Fruit fly (Drosophila melanogaster) whole organism, embryonic: ENCODE data around the gene Nep2.

Experiments used
- CG10209 ChIP-seq: fragments of 200-800 bp; sonication (Bioruptor generic); optimal IDR thresholded peaks from 3 replicates; lab custom pipeline; 2017; ENCODE audit warnings: missing biosample characterization, mild to moderate bottlenecking, missing genetic modification characterization, missing genetic modification reagents
- CG10959 ChIP-seq: fragments of 200-800 bp; sonication (Bioruptor generic); IDR thresholded peaks from 2 replicates; pipeline ENCODE4 v1.3.6; 2022; ENCODE audit warnings: missing biosample characterization, missing genetic modification characterization
- CG11456 ChIP-seq: fragments of 200-800 bp; sonication (Bioruptor generic); IDR thresholded peaks from 3 replicates; pipeline ENCODE4 v1.3.6; 2022; ENCODE audit warnings: missing biosample characterization, missing genetic modification characterization
- CG11560 ChIP-seq: fragments of 200-800 bp; sonication (Bioruptor generic); IDR thresholded peaks from 3 replicates; pipeline ENCODE4 v1.3.6; 2022; ENCODE audit warnings: missing biosample characterization, missing genetic modification characterization
- CG13296 ChIP-seq: fragments of 200-800 bp; sonication (Bioruptor generic); optimal IDR thresholded peaks from 3 replicates; lab custom pipeline; 2018; ENCODE audit warnings: missing biosample characterization, mild to moderate bottlenecking, missing genetic modification characterization
- CG13624 ChIP-seq: fragments of 200-800 bp; sonication (Bioruptor generic); optimal IDR thresholded peaks from 2 replicates; lab custom pipeline; 2016; ENCODE audit warnings: missing biosample characterization, missing genetic modification characterization
- CG14860 ChIP-seq: fragments of 200-800 bp; sonication (Bioruptor generic); IDR thresholded peaks from 3 replicates; pipeline ENCODE4 v1.3.6; 2022; ENCODE audit warnings: missing biosample characterization, missing genetic modification characterization; ENCODE audit not compliant: partially characterized antibody
- CG1792 ChIP-seq: fragments of 200-800 bp; sonication (Bioruptor generic); optimal IDR thresholded peaks from 2 replicates; lab custom pipeline; 2016; ENCODE audit warnings: missing biosample characterization, missing genetic modification characterization
- CG18476 ChIP-seq: fragments of 200-800 bp; sonication (Bioruptor generic); optimal IDR thresholded peaks from 2 replicates; lab custom pipeline; 2016; ENCODE audit warnings: missing biosample characterization, mild to moderate bottlenecking, missing genetic modification characterization
- CG18619 ChIP-seq: fragments of 200-800 bp; sonication (Bioruptor generic); optimal IDR thresholded peaks from 3 replicates; lab custom pipeline; 2017; ENCODE audit warnings: missing biosample characterization, mild to moderate bottlenecking, missing genetic modification characterization
- CG18764 ChIP-seq: fragments of 200-800 bp; sonication (Bioruptor generic); optimal IDR thresholded peaks from 3 replicates; lab custom pipeline; 2016; ENCODE audit warnings: missing biosample characterization, missing genetic modification characterization
- CG30020 ChIP-seq: fragments of 200-800 bp; optimal IDR thresholded peaks from 2 replicates; lab custom pipeline; 2019; ENCODE audit warnings: missing biosample characterization, mild to moderate bottlenecking, missing genetic modification characterization, moderate library complexity
- CG33557 ChIP-seq: fragments of 200-800 bp; sonication (Bioruptor generic); optimal IDR thresholded peaks from 2 replicates; lab custom pipeline; 2019; ENCODE audit warnings: missing biosample characterization, mild to moderate bottlenecking, missing genetic modification characterization, moderate library complexity
- CG34376 ChIP-seq: fragments of 200-800 bp; sonication (Bioruptor generic); optimal IDR thresholded peaks from 2 replicates; lab custom pipeline; 2018; ENCODE audit warnings: missing biosample characterization, mild to moderate bottlenecking, missing genetic modification characterization
- CG3838 ChIP-seq: fragments of 200-800 bp; sonication (Bioruptor generic); optimal IDR thresholded peaks from 3 replicates; lab custom pipeline; 2016; ENCODE audit warnings: missing biosample characterization, missing genetic modification characterization
- CG4282 ChIP-seq: fragments of 200-800 bp; sonication (Bioruptor generic); optimal IDR thresholded peaks from 2 replicates; lab custom pipeline; 2016; ENCODE audit warnings: missing biosample characterization, missing genetic modification characterization
- CG4617 ChIP-seq: fragments of 200-800 bp; sonication (Bioruptor generic); optimal IDR thresholded peaks from 3 replicates; lab custom pipeline; 2016; ENCODE audit warnings: missing biosample characterization, missing genetic modification characterization, borderline replicate concordance
- CG4820 ChIP-seq: fragments of 200-800 bp; sonication (Bioruptor generic); optimal IDR thresholded peaks from 3 replicates; lab custom pipeline; 2016; ENCODE audit warnings: missing biosample characterization, missing genetic modification characterization
- CG6689 ChIP-seq: fragments of 200-800 bp; sonication (Bioruptor generic); IDR thresholded peaks from 2 replicates; pipeline ENCODE4 v1.3.6; 2022; ENCODE audit warnings: missing biosample characterization, missing genetic modification characterization
- CG6854 ChIP-seq: fragments of 200-800 bp; sonication (Bioruptor generic); optimal IDR thresholded peaks from 3 replicates; lab custom pipeline; 2017; ENCODE audit warnings: missing biosample characterization, mild to moderate bottlenecking, missing genetic modification characterization
- CG8388 ChIP-seq: fragments of 200-800 bp; sonication (Bioruptor generic); optimal IDR thresholded peaks from 2 replicates; lab custom pipeline; 2019; ENCODE audit warnings: missing biosample characterization, mild to moderate bottlenecking, missing genetic modification characterization, moderate library complexity
- CG9609 ChIP-seq: fragments of 200-800 bp; sonication (Bioruptor generic); optimal IDR thresholded peaks from 3 replicates; lab custom pipeline; 2016; ENCODE audit warnings: missing biosample characterization, missing genetic modification characterization
- Dll ChIP-seq: fragments of 200-800 bp; sonication (Bioruptor generic); IDR thresholded peaks from 4 replicates; pipeline ENCODE4 v1.3.6; 2022; ENCODE audit warnings: missing biosample characterization, missing genetic modification characterization; ENCODE audit not compliant: partially characterized antibody
- Fer1 ChIP-seq: fragments of 200-800 bp; sonication (Bioruptor generic); optimal IDR thresholded peaks from 2 replicates; lab custom pipeline; 2017; ENCODE audit warnings: missing biosample characterization, mild to moderate bottlenecking, missing genetic modification characterization
- GATAe ChIP-seq: fragments of 200-800 bp; sonication (Bioruptor generic); conservative IDR thresholded peaks from 2 replicates; pipeline ENCODE4 v1.3.6; 2022; ENCODE audit warnings: missing biosample characterization, missing genetic modification characterization
- Gsc ChIP-seq: fragments of 200-800 bp; sonication (Bioruptor generic); IDR thresholded peaks from 2 replicates; pipeline ENCODE4 v1.3.6; 2022; ENCODE audit warnings: missing biosample characterization, missing genetic modification characterization
- H2.0 ChIP-seq: fragments of 200-800 bp; sonication (Bioruptor generic); IDR thresholded peaks from 2 replicates; pipeline ENCODE4 v1.3.6; 2022; ENCODE audit warnings: missing biosample characterization, missing genetic modification characterization
- HHEX ChIP-seq: fragments of 200-800 bp; sonication (Bioruptor generic); optimal IDR thresholded peaks from 3 replicates; lab custom pipeline; 2017; ENCODE audit warnings: missing biosample characterization, mild to moderate bottlenecking, missing genetic modification characterization, missing genetic modification reagents
- HLHmδ ChIP-seq: fragments of 200-800 bp; sonication (Bioruptor generic); optimal IDR thresholded peaks from 2 replicates; lab custom pipeline; 2018; ENCODE audit warnings: missing biosample characterization, mild to moderate bottlenecking, missing genetic modification characterization, moderate library complexity
- Med ChIP-seq: fragments of 200-800 bp; sonication (Bioruptor generic); peaks from one replicate; lab custom pipeline; 2016; ENCODE audit warnings: missing biosample characterization, missing genetic modification characterization, mild to moderate bottlenecking, inconsistent platforms, moderate library complexity
- NfI ChIP-seq: fragments of 200-800 bp; sonication (Bioruptor generic); optimal IDR thresholded peaks from 3 replicates; lab custom pipeline; 2018; ENCODE audit warnings: missing biosample characterization, mild to moderate bottlenecking, missing genetic modification characterization, moderate library complexity
- Trl ChIP-seq, 3 experiments: fragments of >200 bp in 2 of 3; fragments of 200-800 bp in 1 of 3; sonication (Bioruptor generic) in 1 of 3; optimal IDR thresholded peaks; 2 replicates in 1 of 3; 3 replicates in 2 of 3; lab custom pipeline; 2016 to 2017; ENCODE audit warnings: missing biosample characterization in 1 of 3, missing genetic modification characterization in 1 of 3
- Usf ChIP-seq: fragments of 200-800 bp; sonication (Bioruptor generic); optimal IDR thresholded peaks from 2 replicates; lab custom pipeline; 2017; ENCODE audit warnings: missing genotype, missing biosample characterization, missing genetic modification characterization
- Xrp1 ChIP-seq: fragments of 200-800 bp; sonication (Bioruptor generic); IDR thresholded peaks from 2 replicates; pipeline ENCODE4 v1.3.6; 2022; ENCODE audit warnings: missing biosample characterization, missing genetic modification characterization
- ap ChIP-seq: fragments of 200-800 bp; sonication (Bioruptor generic); IDR thresholded peaks from 2 replicates; pipeline ENCODE4 v1.3.6; 2022; ENCODE audit warnings: missing biosample characterization, missing genetic modification characterization
- chif ChIP-seq, 2 experiments: fragments of 200-800 bp; sonication (Bioruptor generic); optimal IDR thresholded peaks; 3 replicates each; lab custom pipeline; 2016; ENCODE audit warnings: missing biosample characterization in 2 of 2, missing genetic modification characterization in 2 of 2
- crp ChIP-seq, 2 experiments: fragments of 200-800 bp; sonication (Bioruptor generic); optimal IDR thresholded peaks; 2 replicates in 1 of 2; 3 replicates in 1 of 2; lab custom pipeline; 2017; ENCODE audit warnings: missing biosample characterization in 2 of 2, missing genetic modification characterization in 2 of 2, mild to moderate bottlenecking in 1 of 2, moderate library complexity in 1 of 2
- dan ChIP-seq: fragments of 200-800 bp; sonication (Bioruptor generic); IDR thresholded peaks from 2 replicates; pipeline ENCODE4 v1.3.6; 2022; ENCODE audit warnings: missing biosample characterization, missing genetic modification characterization
- dm ChIP-seq: fragments of 200-800 bp; sonication (Bioruptor generic); optimal IDR thresholded peaks from 3 replicates; lab custom pipeline; 2016; ENCODE audit warnings: missing biosample characterization, missing genetic modification characterization
- fd102C ChIP-seq: fragments of 200-800 bp; sonication (Bioruptor generic); optimal IDR thresholded peaks from 2 replicates; lab custom pipeline; 2018; ENCODE audit warnings: missing biosample characterization, mild to moderate bottlenecking, missing genetic modification characterization, moderate library complexity
- hkb ChIP-seq, 2 experiments: fragments of 200-800 bp in 1 of 2; fragments of >200 bp in 1 of 2; sonication (Bioruptor generic) in 1 of 2; IDR thresholded peaks in 1 of 2; optimal IDR thresholded peaks in 1 of 2; 2 replicates each; pipeline versions ENCODE4 v1.3.6 to Lab custom; 2017 to 2022; ENCODE audit warnings: missing biosample characterization in 1 of 2, missing genetic modification characterization in 1 of 2
- kay ChIP-seq: fragments of 200-800 bp; sonication (Bioruptor generic); optimal IDR thresholded peaks from 2 replicates; lab custom pipeline; 2016; ENCODE audit warnings: missing biosample characterization, missing genetic modification characterization
- klu ChIP-seq: fragments of 200-800 bp; sonication (Bioruptor generic); IDR thresholded peaks from 2 replicates; pipeline ENCODE4 v1.3.6; 2022; ENCODE audit warnings: missing biosample characterization, missing genetic modification characterization
- nerfin-2 ChIP-seq: fragments of 200-800 bp; sonication (Bioruptor generic); IDR thresholded peaks from 2 replicates; pipeline ENCODE4 v1.3.6; 2022; ENCODE audit warnings: missing biosample characterization, missing genetic modification characterization; ENCODE audit not compliant: partially characterized antibody
- pb ChIP-seq: fragments of 200-800 bp; sonication (Bioruptor generic); optimal IDR thresholded peaks from 3 replicates; lab custom pipeline; 2016; ENCODE audit warnings: missing biosample characterization, missing genetic modification characterization
- pho ChIP-seq: fragments of 200-800 bp; sonication (Bioruptor generic); optimal IDR thresholded peaks from 2 replicates; lab custom pipeline; 2016; ENCODE audit warnings: missing biosample characterization, missing genetic modification characterization
- sens-2 ChIP-seq: fragments of 200-800 bp; sonication (Bioruptor generic); IDR thresholded peaks from 2 replicates; pipeline ENCODE4 v1.3.6; 2022; ENCODE audit warnings: missing biosample characterization, missing genetic modification characterization
- ttk ChIP-seq: fragments of 200-800 bp; sonication (Bioruptor generic); IDR thresholded peaks from 2 replicates; pipeline ENCODE4 v2.1.2; 2022; ENCODE audit warnings: missing biosample characterization, missing genetic modification characterization
- zen2 ChIP-seq: fragments of 200-800 bp; sonication (Bioruptor generic); IDR thresholded peaks from 3 replicates; pipeline ENCODE4 v1.3.6; 2022; ENCODE audit warnings: missing biosample characterization, missing genetic modification characterization; ENCODE audit not compliant: partially characterized antibody

Nep2 gene

dm6 chr3R:4713775-4714360, 17.8 kb downstream of the Nep2 start, which contains the start of gene eIF3f1 (continued):
- TF ChIP-seq Med (GFP tag; lab: Kevin White, UChicago) (peak; percentile 90), CG6689 (GFP tag; lab: Robert Waterston, UW) (0 out of 2 replicates have a peak, but pooled peaks have one; percentile 17), CG11456 (GFP tag; lab: Robert Waterston, UW) (no peak; the same call in 2 of the 3 replicates), kay (GFP tag; lab: Kevin White, UChicago) (no peak), chif (GFP tag; optimal IDR thresholded peaks at IDR 0.05; lab: Kevin White, UChicago) (no peak), CG13624 (GFP tag; lab: Kevin White, UChicago) (peak; percentile 46), dm (GFP tag; lab: Kevin White, UChicago) (peak; percentile 94), CG18764 (GFP tag; lab: Kevin White, UChicago) (no peak), hkb (optimal IDR thresholded peaks at IDR 0.05; lab: Kevin White, UChicago) (no peak), hkb (GFP tag; IDR thresholded peaks at IDR 0.05; lab: Robert Waterston, UW) (0 out of 2 replicates have a peak, but pooled peaks have one; percentile 6), CG3838 (GFP tag; lab: Kevin White, UChicago) (no peak), CG4820 (GFP tag; lab: Kevin White, UChicago) (no peak), CG8388 (GFP tag; lab: Kevin White, UChicago) (no peak), fd102C (GFP tag; lab: Kevin White, UChicago) (no peak), CG1792 (no peak), CG4617 (GFP tag; lab: Kevin White, UChicago) (peak; percentile 76), pho (GFP tag; lab: Kevin White, UChicago) (peak; percentile 16), ap (GFP tag; lab: Robert Waterston, UW) (no peak), nerfin-2 (GFP tag; lab: Robert Waterston, UW) (peak; percentile 98), CG10959 (no peak), CG9609 (GFP tag; lab: Kevin White, UChicago) (no peak), CG11560 (no peak), HLHmδ (GFP tag; lab: Kevin White, UChicago) (peak; percentile 42), CG18476 (GFP tag; lab: Kevin White, UChicago) (no peak), CG18619 (GFP tag; lab: Kevin White, UChicago) (no peak), zen2 (peak; percentile 99), ttk (GFP tag; lab: Robert Waterston, UW) (no peak), pb (peak; percentile 42), CG14860 (GFP tag; lab: Robert Waterston, UW) (peak; percentile 98), Gsc (GFP tag; lab: Robert Waterston, UW) (no peak), CG6854 (no peak), crp (GFP tag; optimal IDR thresholded peaks at IDR 0.05; lab: Kevin White, UChicago) (peak in 1 of 2 experiments; percentile 32), CG33557 (GFP tag; lab: Kevin White, UChicago) (peak; percentile 12), Dll (GFP tag; lab: Robert Waterston, UW) (peak; percentile 98), H2.0 (no peak), CG13296 (GFP tag; lab: Kevin White, UChicago) (peak; percentile 5), dan (GFP tag; lab: Robert Waterston, UW) (no peak), CG34376 (GFP tag; lab: Kevin White, UChicago) (peak; percentile 58), CG4282 (GFP tag; lab: Kevin White, UChicago) (peak; percentile 18), klu (GFP tag; lab: Robert Waterston, UW) (peak; percentile 98), sens-2 (no peak), CG30020 (tag; lab: Kevin White, UChicago) (peak; percentile 48), Fer1 (GFP tag; lab: Kevin White, UChicago) (peak; percentile 65), Xrp1 (peak; percentile 26; the same call in 1 of the 2 replicates), Usf (no peak), NfI (no peak), Trl (optimal IDR thresholded peaks at IDR 0.05; lab: Kevin White, UChicago) (no peak), Trl (GFP tag; optimal IDR thresholded peaks at IDR 0.05; lab: Kevin White, UChicago) (peak; percentile 36), GATAe (no peak), CG10209 (GFP tag; lab: Kevin White, UChicago) (no peak), HHEX (no peak)
